Fruit fly (Drosophila melanogaster): Measurements from ENCODE around the gene alphaCOP.

Gene alphaCOP

DNA sequence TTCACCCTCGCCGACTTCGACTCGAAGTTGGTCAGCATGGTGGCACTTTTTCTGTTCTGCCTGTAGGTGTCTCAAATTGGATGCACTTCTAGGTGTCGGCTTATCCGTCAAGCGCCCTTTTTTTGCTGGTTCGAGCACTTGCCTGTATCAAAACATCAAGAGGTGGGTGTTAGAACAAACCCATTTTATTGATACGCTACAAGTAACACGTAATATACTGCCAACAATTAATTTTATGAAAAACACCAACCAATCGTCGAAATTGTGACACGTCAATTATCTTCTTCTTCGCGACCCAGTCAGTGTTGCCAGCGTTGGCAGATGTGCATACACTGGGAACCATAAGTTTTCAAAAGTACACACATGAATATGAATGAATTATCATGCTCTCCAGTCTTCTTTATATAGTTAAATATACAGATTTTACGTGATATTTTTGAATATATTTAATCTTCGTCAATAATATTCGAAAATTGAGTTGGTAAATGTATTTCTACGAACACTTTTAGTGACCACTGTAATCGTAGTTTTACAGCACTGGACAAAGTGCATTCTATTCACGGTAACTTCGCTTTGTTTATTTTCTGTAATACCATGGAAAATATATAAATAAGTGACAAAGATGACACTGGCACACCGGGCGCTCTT lies at the start of gene alphaCOP, which contains the start of gene CG13919:
alphaCOP (minus strand) TSS at position 280 of the 648 bp plus-strand sequence.
CG13919 (plus strand) TSS at position 548 of the 648 bp plus-strand sequence.
- peak; percentile 97 for TF ChIP-seq CG17801 (GFP tag; optimal IDR thresholded peaks at IDR 0.05; ENCODE audit: partially characterized antibody)

DNA sequence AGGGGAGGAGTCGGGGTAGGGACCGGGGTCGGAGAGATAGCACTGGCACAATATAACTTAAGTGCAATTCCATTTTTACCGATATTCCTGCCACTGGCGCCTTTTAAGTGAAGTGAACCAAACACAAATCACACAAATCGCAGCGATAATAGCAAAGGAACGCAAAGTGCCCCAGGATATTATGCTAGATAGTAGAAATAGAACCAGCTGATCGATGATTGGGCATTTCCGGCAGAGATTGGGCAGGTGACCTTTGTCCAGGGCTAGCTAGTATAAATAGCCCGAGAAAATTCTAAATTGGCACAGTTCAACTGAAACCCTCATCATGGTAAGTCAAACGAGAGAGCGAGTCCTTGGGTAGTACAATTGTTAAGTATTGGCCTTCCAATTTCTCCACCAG lies 49.3 kb upstream of the alphaCOP start, which contains the start of gene CG12011:
CG12011 (plus strand) TSS at position 301 of the 400 bp plus-strand sequence.
- no peak for TF ChIP-seq CG17801 (GFP tag; optimal IDR thresholded peaks at IDR 0.05; ENCODE audit: partially characterized antibody)

DNA sequence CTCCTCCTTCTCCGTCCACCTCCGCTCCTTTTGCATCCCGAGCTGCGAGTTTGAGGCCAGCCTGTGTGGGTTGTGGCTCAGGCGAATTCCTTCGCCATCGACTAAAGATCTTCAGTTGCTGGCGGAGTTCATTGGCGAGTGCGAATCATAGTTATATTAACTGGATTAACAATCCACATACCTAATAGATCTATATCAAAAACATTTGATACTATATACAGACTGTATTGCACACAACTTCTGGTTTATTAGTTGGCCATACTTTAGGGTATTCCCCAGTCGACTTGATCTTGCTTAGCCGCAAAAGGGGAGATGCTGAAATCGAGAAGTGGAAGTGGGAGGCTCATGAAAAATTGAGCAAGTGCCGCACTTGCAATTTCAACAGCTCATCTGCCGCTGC lies 47.9 kb upstream of the alphaCOP start:
- TF ChIP-seq CG17801 (GFP tag; optimal IDR thresholded peaks at IDR 0.05; ENCODE audit: partially characterized antibody): no peak

DNA sequence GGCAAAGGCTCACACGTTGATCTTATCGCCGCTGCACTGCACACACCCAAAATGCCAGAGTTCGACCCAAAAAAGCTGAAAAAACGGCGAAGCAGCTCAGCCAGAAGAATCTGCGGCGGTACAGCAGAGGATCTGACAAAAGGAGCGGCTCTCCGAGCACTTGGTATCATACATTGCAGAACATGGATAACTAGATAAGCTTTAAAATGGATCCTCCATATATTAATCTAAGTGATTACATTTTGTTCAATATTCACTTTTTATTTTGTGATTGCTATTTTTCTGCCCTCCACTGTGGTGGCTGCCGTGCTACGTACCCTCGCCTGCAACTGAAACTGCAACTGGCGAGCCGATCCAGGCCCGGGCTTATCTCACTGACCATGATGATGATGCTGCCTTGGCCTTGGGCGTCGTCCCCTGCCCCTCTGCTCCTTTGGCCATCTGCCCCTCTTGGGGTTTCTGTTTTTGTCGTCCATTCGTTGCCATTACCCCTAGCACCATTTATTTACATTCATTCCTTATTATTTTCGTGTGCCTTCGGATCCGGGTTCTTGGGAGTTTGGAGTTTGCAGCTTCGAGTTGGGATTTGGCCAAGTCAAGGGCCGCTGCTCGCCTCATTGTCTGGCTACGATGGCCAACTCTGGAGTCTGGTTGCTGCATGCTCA lies 47.3 kb upstream of the alphaCOP start:
- TF ChIP-seq CG17801 (GFP tag; optimal IDR thresholded peaks at IDR 0.05; ENCODE audit: partially characterized antibody): no peak

DNA sequence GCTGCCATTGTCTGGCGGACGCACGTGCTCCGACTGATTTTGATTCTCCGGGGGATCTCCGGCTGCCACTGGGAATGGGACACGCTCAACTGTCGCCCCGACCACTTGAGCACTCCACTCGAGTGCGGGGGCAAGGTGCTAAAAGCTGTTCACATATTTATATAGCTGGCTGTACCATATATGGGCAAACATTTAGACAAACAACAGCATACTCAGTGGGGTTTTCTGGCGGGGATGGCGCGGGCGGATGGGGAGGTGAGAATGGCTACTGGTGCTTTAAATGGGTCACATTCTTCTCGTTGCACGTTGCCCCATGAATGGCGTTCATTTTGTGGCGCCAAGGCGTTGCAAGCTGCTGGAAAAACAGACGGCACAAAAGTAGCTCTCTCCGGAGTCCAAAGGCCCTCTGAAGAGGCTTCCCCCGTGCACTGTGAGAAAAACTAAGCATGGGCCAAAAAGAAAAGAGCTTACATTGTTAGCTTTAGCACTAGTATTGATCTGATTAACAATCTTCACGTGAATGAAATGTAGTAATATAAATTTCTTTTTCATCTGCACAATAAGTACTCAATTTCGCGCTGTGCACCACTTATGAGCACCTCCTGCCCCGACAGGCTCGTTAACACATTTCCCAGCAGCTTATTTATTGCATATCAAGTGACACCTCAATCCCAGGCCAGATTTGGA lies 45.9 kb upstream of the alphaCOP start:
- TF ChIP-seq CG17801 (GFP tag; optimal IDR thresholded peaks at IDR 0.05; ENCODE audit: partially characterized antibody): no peak

DNA sequence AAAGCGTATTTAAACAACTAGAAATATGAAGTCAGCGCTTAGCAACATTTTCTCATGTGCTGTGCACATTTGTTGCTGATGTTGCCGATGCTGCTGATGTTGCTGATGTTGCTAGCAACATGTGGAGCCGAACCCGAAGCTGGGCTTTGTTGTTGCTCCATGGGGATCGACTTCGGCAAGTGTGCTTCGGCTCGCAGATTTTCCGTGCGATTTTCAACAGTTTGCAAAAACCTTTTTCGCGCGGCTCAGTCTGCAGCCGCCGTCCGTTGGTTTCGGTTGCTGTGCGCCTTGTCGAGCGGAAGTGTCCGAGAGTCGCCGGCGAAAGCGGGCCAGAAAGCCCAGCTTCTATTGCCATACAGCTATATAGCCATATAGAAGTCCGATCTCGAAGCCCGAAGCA lies 43.6 kb upstream of the alphaCOP start:
- TF ChIP-seq CG17801 (GFP tag; optimal IDR thresholded peaks at IDR 0.05; ENCODE audit: partially characterized antibody): no peak

- TF ChIP-seq CG17801 (GFP tag; optimal IDR thresholded peaks at IDR 0.05; ENCODE audit: partially characterized antibody): no peak
Measured at dm6 chr3L:1688161-1688560, 43.2 kb upstream of the alphaCOP start.

DNA sequence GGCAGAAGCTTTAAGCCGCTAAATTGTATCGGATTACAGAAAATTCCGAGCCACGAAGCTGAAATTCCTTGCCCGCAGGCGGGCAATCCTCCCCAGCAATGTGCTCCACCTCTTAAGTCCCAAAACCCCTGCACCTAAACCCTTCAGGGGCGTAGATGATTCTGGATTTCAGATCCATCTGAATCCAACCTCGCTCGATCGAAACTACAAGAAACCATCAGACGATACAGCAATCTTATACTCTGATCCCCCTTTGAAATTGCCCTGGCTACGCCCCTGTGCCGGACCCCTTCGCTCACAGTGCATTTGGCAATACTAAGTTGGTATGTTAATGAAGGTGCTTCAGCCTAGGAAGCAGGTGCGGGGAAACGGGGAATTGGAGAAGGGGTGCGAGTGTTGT lies 38.1 kb upstream of the alphaCOP start:
- TF ChIP-seq CG17801 (GFP tag; optimal IDR thresholded peaks at IDR 0.05; ENCODE audit: partially characterized antibody): no peak

dm6 chr3L:1679394-1679793 lies 34.4 kb upstream of the alphaCOP start:
- no peak for TF ChIP-seq CG17801 (GFP tag; optimal IDR thresholded peaks at IDR 0.05; ENCODE audit: partially characterized antibody)

- no peak for TF ChIP-seq CG17801 (GFP tag; optimal IDR thresholded peaks at IDR 0.05; ENCODE audit: partially characterized antibody)
Measured at dm6 chr3L:1676222-1676621, 31.2 kb upstream of the alphaCOP start.

- TF ChIP-seq CG17801 (GFP tag; optimal IDR thresholded peaks at IDR 0.05; ENCODE audit: partially characterized antibody): no peak
Measured at dm6 chr3L:1675242-1675641, 30.2 kb upstream of the alphaCOP start.

DNA sequence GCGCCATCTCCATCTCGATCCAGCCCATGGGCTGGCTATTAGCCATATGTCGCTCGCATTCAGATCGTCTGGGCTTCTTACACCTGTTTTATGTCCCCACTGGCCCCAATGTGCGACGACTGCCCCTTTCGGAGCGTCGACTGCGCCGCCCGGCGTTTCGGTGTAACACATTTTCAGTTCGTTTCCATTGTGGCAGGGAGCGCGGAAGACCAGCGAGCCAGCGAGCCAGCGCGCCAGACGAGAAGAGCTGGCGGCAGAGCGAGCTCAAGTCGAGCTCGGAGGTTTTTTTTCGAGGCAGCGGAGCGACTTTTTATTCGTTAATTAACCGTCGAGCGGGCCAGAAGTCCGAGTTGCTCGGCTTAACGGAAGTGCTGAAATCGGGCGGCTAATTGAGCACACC lies 29.4 kb upstream of the alphaCOP start, which contains the start of gene CG7991:
CG7991 (plus strand) TSS at position 329 of the 400 bp plus-strand sequence.
- TF ChIP-seq CG17801 (GFP tag; optimal IDR thresholded peaks at IDR 0.05; ENCODE audit: partially characterized antibody): no peak

dm6 chr3L:1672627-1673026 lies 27.6 kb upstream of the alphaCOP start, which contains the start of gene CG13930:
CG13930 (minus strand) TSS chr3L:1672727.
- no peak for TF ChIP-seq CG17801 (GFP tag; optimal IDR thresholded peaks at IDR 0.05; ENCODE audit: partially characterized antibody)

dm6 chr3L:1670008-1670407 lies 25.0 kb upstream of the alphaCOP start, which contains the start of gene RabX5:
RabX5 (minus strand) TSS chr3L:1670108.
- TF ChIP-seq CG17801 (GFP tag; optimal IDR thresholded peaks at IDR 0.05; ENCODE audit: partially characterized antibody): no peak

DNA sequence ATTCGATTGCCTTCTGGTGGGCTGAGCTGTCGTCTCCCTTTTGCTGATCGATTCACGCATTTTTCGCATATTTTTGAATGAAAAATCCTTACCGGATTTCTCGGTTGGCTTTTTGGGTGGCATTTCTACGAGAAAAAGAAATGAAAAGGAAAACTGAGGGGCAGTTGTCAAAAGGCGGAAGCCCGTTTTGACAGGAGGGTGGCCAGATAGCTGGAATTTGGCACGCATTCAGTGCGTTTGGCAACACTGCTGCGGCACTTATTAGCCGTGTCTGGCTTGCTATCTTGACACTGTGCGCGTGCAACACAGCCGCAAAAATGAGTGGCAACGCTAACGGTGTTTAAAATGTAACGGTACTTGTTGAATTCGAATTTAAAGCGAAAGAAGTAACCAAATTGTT lies 23.5 kb upstream of the alphaCOP start, which contains the start of gene RpL23A:
RpL23A (minus strand) TSS at position 151 of the 400 bp plus-strand sequence.
- TF ChIP-seq CG17801 (GFP tag; optimal IDR thresholded peaks at IDR 0.05; ENCODE audit: partially characterized antibody): peak; percentile 87
